Fruit fly (Drosophila melanogaster) Kc167 (cell line): Measurements from ENCODE around the gene CG9628.

ENCODE experiments used
- Myc ChIP-seq: fragments of >200 bp; optimal IDR thresholded peaks from 2 replicates; lab custom pipeline; 2017; ENCODE audit warnings: missing external identifiers
- ttk ChIP-seq: sonication (Bioruptor generic); optimal IDR thresholded peaks from 2 replicates; lab custom pipeline; 2017; ENCODE audit warnings: missing external identifiers

DNA sequence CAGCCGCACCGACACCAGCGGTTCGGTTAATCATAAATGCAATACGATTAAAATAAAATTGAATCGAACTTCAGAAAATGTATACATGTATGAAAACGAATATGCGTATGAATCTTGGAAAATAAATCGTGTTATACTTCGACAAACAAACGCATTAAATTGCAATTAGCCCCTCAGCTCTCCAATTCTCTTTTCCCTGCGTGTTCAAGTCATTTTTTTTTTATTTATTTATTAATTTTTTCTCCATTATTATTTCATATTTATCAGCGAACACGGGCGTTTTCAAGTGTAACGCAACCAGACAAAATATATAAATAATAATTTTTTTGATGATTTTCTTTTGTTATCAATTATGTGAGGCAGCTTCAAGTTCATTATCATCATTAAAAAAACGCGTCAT lies 7.4 kb upstream of the CG9628 start:
- TF ChIP-seq ttk (lab: Kevin White, UChicago), result no peak
- TF ChIP-seq Myc (lab: Kevin White, UChicago), result no peak
